Worm (Caenorhabditis elegans) whole organism, young adult: Measurements from ENCODE around the gene cdka-1.

Source experiments
- B0019.2 ChIP-seq: fragments of 200-800 bp; sonication (Bioruptor generic); conservative IDR thresholded peaks from 2 replicates; pipeline ENCODE4 v1.3.6; 2022; ENCODE audit warnings: missing genetic modification reagents, missing genetic modification characterization, missing compliant biosample characterization
- B0035.1 ChIP-seq: sonication (generic microtip); optimal IDR thresholded peaks from 2 replicates; lab custom pipeline; 2016; ENCODE audit warnings: missing genetic modification characterization, mild to moderate bottlenecking, missing compliant biosample characterization, missing genotype, missing genetic modification reagents
- F10E7.11 ChIP-seq: sonication (generic microtip); optimal IDR thresholded peaks from 2 replicates; lab custom pipeline; 2017; ENCODE audit warnings: mild to moderate bottlenecking, missing genetic modification characterization, moderate library complexity, missing compliant biosample characterization
- F23B12.7 ChIP-seq: sonication (generic microtip); optimal IDR thresholded peaks from 2 replicates; lab custom pipeline; 2017; ENCODE audit warnings: missing genetic modification characterization, mild to moderate bottlenecking, missing compliant biosample characterization, antibody characterized with exemption, moderate library complexity; ENCODE audit not compliant: insufficient read depth
- F49E8.2 ChIP-seq: sonication (generic microtip); optimal IDR thresholded peaks from 3 replicates; lab custom pipeline; 2017; ENCODE audit warnings: missing genetic modification characterization, mild to moderate bottlenecking, missing compliant biosample characterization, antibody characterized with exemption, moderate library complexity; ENCODE audit not compliant: insufficient read depth
- K12H6.12 ChIP-seq: fragments of 200-800 bp; sonication (Bioruptor generic); optimal IDR thresholded peaks from 2 replicates; lab custom pipeline; 2018; ENCODE audit warnings: mild to moderate bottlenecking, missing genetic modification characterization, missing compliant biosample characterization
- Y56A3A.18 ChIP-seq: fragments of 200-800 bp; sonication (Bioruptor generic); IDR thresholded peaks from 2 replicates; pipeline ENCODE4 v1.3.6; 2022; ENCODE audit warnings: missing genetic modification reagents, missing genetic modification characterization, missing compliant biosample characterization
- ZK185.1 ChIP-seq: sonication (generic microtip); optimal IDR thresholded peaks from 2 replicates; lab custom pipeline; 2016; ENCODE audit warnings: mild to moderate bottlenecking, missing genetic modification characterization, missing compliant biosample characterization; ENCODE audit not compliant: poor library complexity, severe bottlenecking
- aptf-3 ChIP-seq: fragments of 200-800 bp; sonication (Bioruptor generic); IDR thresholded peaks from 2 replicates; pipeline ENCODE4 v1.3.6; 2022; ENCODE audit warnings: missing genetic modification characterization, missing compliant biosample characterization
- atf-7 ChIP-seq: sonication (generic microtip); optimal IDR thresholded peaks from 2 replicates; lab custom pipeline; 2017; ENCODE audit warnings: mild to moderate bottlenecking, missing genetic modification characterization, missing compliant biosample characterization
- attf-6 ChIP-seq: fragments of 200-800 bp; sonication (Bioruptor generic); IDR thresholded peaks from 2 replicates; pipeline ENCODE4 v1.3.6; 2022; ENCODE audit warnings: missing genetic modification reagents, missing genetic modification characterization, missing compliant biosample characterization
- bed-2 ChIP-seq: fragments of 200-800 bp; sonication (Bioruptor generic); IDR thresholded peaks from 2 replicates; pipeline ENCODE4 v1.3.6; 2022; ENCODE audit warnings: missing genetic modification reagents, missing genetic modification characterization, missing compliant biosample characterization
- ccch-3 ChIP-seq: fragments of 200-800 bp; sonication (Bioruptor generic); optimal IDR thresholded peaks from 2 replicates; lab custom pipeline; 2018; ENCODE audit warnings: mild to moderate bottlenecking, missing genetic modification characterization, missing compliant biosample characterization
- cebp-1 ChIP-seq, 2 experiments: fragments of 200-800 bp in 1 of 2; sonication (Bioruptor generic) in 1 of 2; sonication (generic microtip) in 1 of 2; IDR thresholded peaks in 1 of 2; optimal IDR thresholded peaks in 1 of 2; 2 replicates each; pipeline versions ENCODE4 v1.3.6 to Lab custom; 2017 to 2022; ENCODE audit warnings: missing compliant biosample characterization in 2 of 2, missing genetic modification characterization in 2 of 2, mild to moderate bottlenecking in 1 of 2, missing genetic modification reagents in 1 of 2, moderate library complexity in 1 of 2
- cebp-2 ChIP-seq: fragments of 200-800 bp; sonication (Bioruptor generic); IDR thresholded peaks from 2 replicates; pipeline ENCODE4 v1.3.6; 2022; ENCODE audit warnings: missing genetic modification characterization, missing compliant biosample characterization
- ceh-40 ChIP-seq: fragments of 200-800 bp; sonication (Bioruptor generic); IDR thresholded peaks from 2 replicates; pipeline ENCODE4 v1.3.6; 2022; ENCODE audit warnings: missing genetic modification characterization, missing compliant biosample characterization
- ceh-58 ChIP-seq: fragments of 200-800 bp; sonication (Bioruptor generic); IDR thresholded peaks from 2 replicates; pipeline ENCODE4 v1.3.6; 2022; ENCODE audit warnings: missing genetic modification characterization, missing compliant biosample characterization
- ceh-79 ChIP-seq: sonication (generic microtip); optimal IDR thresholded peaks from 2 replicates; lab custom pipeline; 2017; ENCODE audit warnings: mild to moderate bottlenecking, missing genetic modification characterization, missing compliant biosample characterization
- dox-1 ChIP-seq: fragments of 200-800 bp; sonication (Bioruptor generic); IDR thresholded peaks from 2 replicates; pipeline ENCODE4 v1.3.6; 2022; ENCODE audit warnings: missing genetic modification reagents, missing genetic modification characterization, missing compliant biosample characterization
- dpff-1 ChIP-seq: sonication (generic microtip); optimal IDR thresholded peaks from 2 replicates; lab custom pipeline; 2017; ENCODE audit warnings: mild to moderate bottlenecking, missing genetic modification characterization, missing compliant biosample characterization
- efl-1 ChIP-seq: fragments of 150-350 bp; optimal IDR thresholded peaks from 2 replicates; lab custom pipeline; 2014; ENCODE audit warnings: missing biosample characterization, missing genetic modification reagents, missing genetic modification characterization
- egl-18 ChIP-seq: fragments of 200-800 bp; sonication (Bioruptor generic); IDR thresholded peaks from 2 replicates; pipeline ENCODE4 v1.3.6; 2022; ENCODE audit warnings: missing genetic modification reagents, missing genetic modification characterization, missing compliant biosample characterization
- egl-44 ChIP-seq: fragments of 200-800 bp; sonication (Bioruptor generic); IDR thresholded peaks from 2 replicates; pipeline ENCODE4 v1.3.6; 2022; ENCODE audit warnings: missing genetic modification reagents, missing genetic modification characterization, missing compliant biosample characterization
- ets-4 ChIP-seq: fragments of 200-800 bp; sonication (Bioruptor generic); optimal IDR thresholded peaks from 2 replicates; lab custom pipeline; 2018; ENCODE audit warnings: mild to moderate bottlenecking, missing genetic modification characterization, missing compliant biosample characterization
- hlh-12 ChIP-seq: sonication (generic microtip); optimal IDR thresholded peaks from 2 replicates; lab custom pipeline; 2016; ENCODE audit warnings: missing genetic modification characterization, missing compliant biosample characterization
- hmg-1.2 ChIP-seq: fragments of 200-800 bp; sonication (Bioruptor generic); IDR thresholded peaks from 2 replicates; pipeline ENCODE4 v1.3.6; 2022; ENCODE audit warnings: missing genetic modification reagents, missing genetic modification characterization, missing compliant biosample characterization
- hsf-1 ChIP-seq: fragments of 200-800 bp; sonication (Bioruptor generic); IDR thresholded peaks from 2 replicates; pipeline ENCODE4 v1.3.6; 2022; ENCODE audit warnings: missing genetic modification reagents, missing genetic modification characterization, missing compliant biosample characterization
- lin-26 ChIP-seq: fragments of 200-800 bp; sonication (Bioruptor generic); IDR thresholded peaks from 2 replicates; pipeline ENCODE4 v1.3.6; 2022; ENCODE audit warnings: missing genetic modification reagents, missing genetic modification characterization, missing compliant biosample characterization
- lin-35 ChIP-seq, 3 experiments: fragments of 150-350 bp in 2 of 3; sonication (generic microtip) in 1 of 3; optimal IDR thresholded peaks; 2 replicates each; lab custom pipeline; 2014 to 2018; ENCODE audit warnings: missing biosample characterization in 3 of 3, missing genetic modification characterization in 3 of 3, missing genetic modification reagents in 3 of 3
- lin-54 ChIP-seq: fragments of 200-800 bp; sonication (Bioruptor generic); optimal IDR thresholded peaks from 2 replicates; lab custom pipeline; 2018; ENCODE audit warnings: mild to moderate bottlenecking, missing genetic modification characterization, missing compliant biosample characterization
- mel-28 ChIP-seq: sonication (generic microtip); optimal IDR thresholded peaks from 2 replicates; lab custom pipeline; 2016; ENCODE audit warnings: borderline replicate concordance, mild to moderate bottlenecking, missing genetic modification characterization, missing compliant biosample characterization
- mes-4 ChIP-seq: sonication (generic microtip); optimal IDR thresholded peaks from 2 replicates; lab custom pipeline; 2016; ENCODE audit warnings: missing genotype, missing genetic modification characterization, missing compliant biosample characterization
- nfya-2 ChIP-seq: fragments of 200-800 bp; sonication (Bioruptor generic); IDR thresholded peaks from 2 replicates; pipeline ENCODE4 v1.3.6; 2022; ENCODE audit warnings: missing genetic modification reagents, missing genetic modification characterization, missing compliant biosample characterization
- nhr-80 ChIP-seq: sonication (generic microtip); optimal IDR thresholded peaks from 2 replicates; lab custom pipeline; 2016; ENCODE audit warnings: missing genetic modification characterization, missing compliant biosample characterization
- snpc-1.3 ChIP-seq: sonication (generic microtip); optimal IDR thresholded peaks from 2 replicates; lab custom pipeline; 2017; ENCODE audit warnings: missing genetic modification characterization, mild to moderate bottlenecking, missing compliant biosample characterization, antibody characterized with exemption, moderate library complexity, missing genotype, missing genetic modification reagents; ENCODE audit not compliant: insufficient read depth
- snpc-4 ChIP-seq, 5 experiments: fragments of 150-350 bp in 1 of 5; sonication (generic microtip) in 4 of 5; optimal IDR thresholded peaks; 2 replicates each; lab custom pipeline; 2014 to 2018; ENCODE audit warnings: missing genetic modification characterization in 5 of 5, missing biosample characterization in 3 of 5, antibody characterized with exemption in 2 of 5, mild to moderate bottlenecking in 2 of 5, missing compliant biosample characterization in 2 of 5, missing genotype in 2 of 5, moderate library complexity in 2 of 5, missing genetic modification reagents in 1 of 5
- tbp1 ChIP-seq: fragments of 200-800 bp; sonication (Bioruptor generic); optimal IDR thresholded peaks from 2 replicates; lab custom pipeline; 2018; ENCODE audit warnings: mild to moderate bottlenecking, missing genetic modification characterization, missing compliant biosample characterization
- tbx-9 ChIP-seq: sonication (generic microtip); optimal IDR thresholded peaks from 2 replicates; lab custom pipeline; 2016; ENCODE audit warnings: borderline replicate concordance, missing genetic modification characterization, inconsistent platforms, missing compliant biosample characterization
- unc-130 ChIP-seq: sonication (generic microtip); optimal IDR thresholded peaks from 2 replicates; lab custom pipeline; 2016; ENCODE audit warnings: missing genetic modification reagents, missing genetic modification characterization, missing compliant biosample characterization
- unc-62 ChIP-seq: fragments of 150-350 bp; optimal IDR thresholded peaks from 2 replicates; lab custom pipeline; 2014; ENCODE audit warnings: missing biosample characterization, missing genetic modification reagents, missing genetic modification characterization
- xnd-1 ChIP-seq: sonication (generic microtip); optimal IDR thresholded peaks from 2 replicates; lab custom pipeline; 2016; ENCODE audit warnings: missing genotype, missing genetic modification reagents, missing genetic modification characterization, missing compliant biosample characterization
- zim-3 ChIP-seq: sonication (generic microtip); optimal IDR thresholded peaks from 2 replicates; lab custom pipeline; 2017; ENCODE audit warnings: mild to moderate bottlenecking, missing genetic modification characterization, moderate library complexity, missing compliant biosample characterization
- ztf-18 ChIP-seq: sonication (generic microtip); optimal IDR thresholded peaks from 2 replicates; lab custom pipeline; 2016; ENCODE audit warnings: missing genotype, mild to moderate bottlenecking, missing genetic modification characterization, missing compliant biosample characterization
- ztf-25 ChIP-seq: fragments of 200-800 bp; sonication (Bioruptor generic); IDR thresholded peaks from 2 replicates; pipeline ENCODE4 v1.3.6; 2022; ENCODE audit warnings: missing genetic modification reagents, missing genetic modification characterization, missing compliant biosample characterization

The cdka-1 gene

DNA sequence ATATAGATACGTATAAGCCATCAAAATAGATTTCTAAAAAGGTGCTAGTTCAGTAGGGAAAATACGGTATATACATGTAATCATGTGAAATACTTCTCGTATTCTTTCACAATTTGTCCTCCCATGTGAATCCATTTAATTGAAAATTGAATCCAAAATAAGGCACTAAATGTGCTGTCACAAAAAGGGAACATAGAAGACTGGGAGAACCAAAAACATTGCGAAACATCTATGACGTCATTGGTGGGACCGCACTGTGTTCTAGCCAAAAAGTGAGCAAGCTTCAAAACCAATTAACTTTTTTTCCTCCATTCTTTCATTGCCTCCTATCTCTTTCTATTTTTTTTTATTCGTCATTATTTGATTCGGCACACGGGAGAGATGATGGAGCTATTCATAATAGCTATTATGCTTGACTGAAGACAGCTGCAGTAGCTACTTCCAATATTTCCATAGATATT, at the start of gene cdka-1:
Gene cdka-1 (plus strand): TSS at position 411 of the 461 bp plus-strand sequence.
- TF ChIP-seq dpff-1 (tag; lab: Kevin White, UChicago): no peak
- no peak for TF ChIP-seq ceh-40 (GFP tag; lab: Robert Waterston, UW)
- TF ChIP-seq K12H6.12 (tag; lab: Kevin White, UChicago): peak; percentile 60
- no peak for TF ChIP-seq ZK185.1 (tag; lab: Kevin White, UChicago)
- no peak for TF ChIP-seq mes-4 (tag; lab: Kevin White, UChicago)
- TF ChIP-seq unc-62 (GFP tag; lab: Kevin White, UChicago): no peak
- TF ChIP-seq nhr-80 (tag; lab: Kevin White, UChicago): no peak
- no peak for TF ChIP-seq tbp1 (GFP tag; lab: Kevin White, UChicago)
- peak in 1 of 3 experiments; percentile 45 for TF ChIP-seq lin-35 (GFP tag; optimal IDR thresholded peaks at IDR 0.05; lab: Kevin White, UChicago)
- no peak for TF ChIP-seq cebp-1 (GFP tag; IDR thresholded peaks at IDR 0.05; lab: Robert Waterston, UW)
- peak; percentile 86 for TF ChIP-seq cebp-1 (tag; optimal IDR thresholded peaks at IDR 0.05; lab: Kevin White, UChicago)
- no peak for TF ChIP-seq hsf-1 (GFP tag; lab: Robert Waterston, UW)
- TF ChIP-seq mel-28 (tag; lab: Kevin White, UChicago): no peak
- no peak for TF ChIP-seq F49E8.2 (tag; lab: Kevin White, UChicago)
- TF ChIP-seq hlh-12: no peak
- TF ChIP-seq nfya-2 (GFP tag; lab: Robert Waterston, UW): no peak
- no peak for TF ChIP-seq Y56A3A.18
- no peak for TF ChIP-seq egl-18
- TF ChIP-seq snpc-1.3 (tag; lab: Kevin White, UChicago): no peak
- TF ChIP-seq lin-54 (GFP tag; lab: Kevin White, UChicago): no peak
- no peak for TF ChIP-seq ccch-3 (GFP tag; lab: Kevin White, UChicago)
- TF ChIP-seq zim-3: no peak
- no peak for TF ChIP-seq dox-1 (GFP tag; lab: Robert Waterston, UW)
- TF ChIP-seq B0019.2 (GFP tag; lab: Robert Waterston, UW): no peak
- TF ChIP-seq cebp-2 (GFP tag; lab: Robert Waterston, UW): no peak
- no peak for TF ChIP-seq F10E7.11
- TF ChIP-seq atf-7 (tag; lab: Kevin White, UChicago): peak; percentile 47

DNA sequence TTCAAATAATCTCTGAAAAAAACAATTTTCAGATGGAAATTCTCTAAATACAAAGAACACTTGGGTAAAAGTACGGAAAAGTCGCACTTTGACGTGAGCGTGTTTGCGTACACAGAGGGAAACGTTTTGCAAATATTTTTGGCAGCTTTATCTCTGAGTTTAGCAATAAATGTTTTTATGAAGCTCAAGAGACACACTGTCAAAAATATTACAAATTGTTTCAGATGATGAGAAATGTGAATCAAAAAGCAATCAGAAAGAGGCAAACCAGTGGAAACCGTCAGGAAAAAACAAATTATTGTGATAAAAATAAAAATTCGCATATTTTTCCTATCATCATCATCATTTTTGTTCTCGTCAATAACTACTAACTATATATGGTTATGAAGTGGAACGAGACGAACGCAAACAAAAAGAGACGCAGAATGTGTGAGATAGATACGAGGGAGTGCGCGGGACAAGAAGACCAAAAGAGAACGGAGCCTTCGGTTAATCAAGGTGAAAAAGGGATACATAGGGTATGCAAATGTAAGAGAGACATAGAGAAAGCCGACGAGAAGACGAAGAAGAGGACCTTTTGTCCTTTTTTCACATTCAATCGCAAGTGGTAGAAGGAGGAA, 46.1 kb upstream of the cdka-1 start, which contains the start of gene sel-2:
Gene sel-2 (minus strand): TSS at position 51 of the 620 bp plus-strand sequence.
- TF ChIP-seq bed-2 (GFP tag; lab: Robert Waterston, UW) (no peak), hmg-1.2 (GFP tag; lab: Robert Waterston, UW) (peak; percentile 61; the same call in 1 of the 2 replicates)

DNA sequence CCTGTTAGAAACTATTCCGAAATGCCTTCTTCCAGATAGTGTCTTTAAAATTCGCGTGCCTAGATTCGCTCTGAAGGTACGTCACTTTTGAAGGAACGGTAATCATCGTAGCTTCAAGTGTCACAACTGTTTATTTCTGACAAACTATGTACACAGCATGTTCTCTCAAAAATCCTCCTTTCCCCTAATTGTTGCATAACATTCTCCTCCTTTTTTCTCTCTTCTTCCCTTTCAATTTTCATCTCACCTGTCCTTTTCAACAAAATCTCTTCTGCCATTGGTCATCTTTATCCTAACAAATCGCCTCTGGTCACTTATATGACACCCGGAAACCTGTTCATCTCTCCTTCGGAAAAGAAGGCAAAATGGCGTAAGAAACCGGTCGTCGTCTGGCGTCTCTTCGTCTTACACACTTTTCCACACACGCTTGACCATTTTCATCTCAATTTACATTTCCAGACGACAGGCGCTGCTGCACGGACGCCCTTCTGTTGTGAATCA, 42.5 kb upstream of the cdka-1 start, which contains the start of gene lips-3:
Gene lips-3 (plus strand): TSS at position 458 of the 501 bp plus-strand sequence.
- TF ChIP-seq attf-6 (GFP tag; lab: Robert Waterston, UW) (no peak), egl-44 (GFP tag; lab: Robert Waterston, UW) (no peak), ceh-58 (GFP tag; lab: Robert Waterston, UW) (no peak), xnd-1 (tag; lab: Kevin White, UChicago) (no peak), ztf-25 (GFP tag; lab: Robert Waterston, UW) (no peak), B0035.1 (no peak), aptf-3 (GFP tag; lab: Robert Waterston, UW) (no peak), unc-130 (GFP tag; lab: Kevin White, UChicago) (no peak), ztf-18 (tag; lab: Kevin White, UChicago) (no peak), ets-4 (GFP tag; lab: Kevin White, UChicago) (no peak), snpc-4 (GFP tag; optimal IDR thresholded peaks at IDR 0.05; lab: Kevin White, UChicago) (no peak), snpc-4 (tag; optimal IDR thresholded peaks at IDR 0.05; lab: Kevin White, UChicago) (no peak), tbx-9 (tag; lab: Kevin White, UChicago) (no peak), efl-1 (GFP tag; lab: Kevin White, UChicago) (no peak), atf-7 (tag; lab: Kevin White, UChicago) (no peak), lin-26 (GFP tag; lab: Robert Waterston, UW) (no peak), ceh-79 (tag; lab: Kevin White, UChicago) (no peak), hlh-12 (no peak), F23B12.7 (no peak)
